Fruit fly (Drosophila melanogaster) whole organism: ENCODE measurements around the gene CG9855.

Source experiments
- Dll ChIP-seq: fragments of >200 bp; optimal IDR thresholded peaks from 2 replicates; lab custom pipeline; 2017
- pan ChIP-seq: fragments of >200 bp; optimal IDR thresholded peaks from 2 replicates; lab custom pipeline; 2017
- usp ChIP-seq: fragments of >200 bp; optimal IDR thresholded peaks from 2 replicates; lab custom pipeline; 2017; ENCODE audit warnings: missing biosample characterization, missing genetic modification characterization, mixed read lengths

- TF ChIP-seq usp (GFP tag; lab: Kevin White, UChicago) (no peak), Dll (lab: Kevin White, UChicago) (no peak), pan (lab: Kevin White, UChicago) (no peak)
Observed at dm6 chr3R:4359625-4360024, 38.0 kb downstream of the CG9855 start, which contains the start of gene CG1090.
